Fruit fly (Drosophila melanogaster) whole organism: ENCODE results near the gene CG13078.

Source experiments
- CG8478 ChIP-seq: fragments of >200 bp; optimal IDR thresholded peaks from 2 replicates; lab custom pipeline; 2018; ENCODE audit warnings: inconsistent platforms
- Dll ChIP-seq: fragments of >200 bp; optimal IDR thresholded peaks from 2 replicates; lab custom pipeline; 2017
- EcR ChIP-seq, 2 experiments: fragments of >200 bp; optimal IDR thresholded peaks; 2 replicates each; lab custom pipeline; 2017; ENCODE audit warnings: missing biosample characterization in 2 of 2, missing genetic modification characterization in 2 of 2, missing genetic modification reagents in 2 of 2
- pan ChIP-seq: fragments of >200 bp; optimal IDR thresholded peaks from 2 replicates; lab custom pipeline; 2017
- psq ChIP-seq: fragments of >200 bp; optimal IDR thresholded peaks from 2 replicates; lab custom pipeline; 2017
- usp ChIP-seq: fragments of >200 bp; optimal IDR thresholded peaks from 2 replicates; lab custom pipeline; 2017; ENCODE audit warnings: missing biosample characterization, missing genetic modification characterization, mixed read lengths

CG13078 gene

DNA sequence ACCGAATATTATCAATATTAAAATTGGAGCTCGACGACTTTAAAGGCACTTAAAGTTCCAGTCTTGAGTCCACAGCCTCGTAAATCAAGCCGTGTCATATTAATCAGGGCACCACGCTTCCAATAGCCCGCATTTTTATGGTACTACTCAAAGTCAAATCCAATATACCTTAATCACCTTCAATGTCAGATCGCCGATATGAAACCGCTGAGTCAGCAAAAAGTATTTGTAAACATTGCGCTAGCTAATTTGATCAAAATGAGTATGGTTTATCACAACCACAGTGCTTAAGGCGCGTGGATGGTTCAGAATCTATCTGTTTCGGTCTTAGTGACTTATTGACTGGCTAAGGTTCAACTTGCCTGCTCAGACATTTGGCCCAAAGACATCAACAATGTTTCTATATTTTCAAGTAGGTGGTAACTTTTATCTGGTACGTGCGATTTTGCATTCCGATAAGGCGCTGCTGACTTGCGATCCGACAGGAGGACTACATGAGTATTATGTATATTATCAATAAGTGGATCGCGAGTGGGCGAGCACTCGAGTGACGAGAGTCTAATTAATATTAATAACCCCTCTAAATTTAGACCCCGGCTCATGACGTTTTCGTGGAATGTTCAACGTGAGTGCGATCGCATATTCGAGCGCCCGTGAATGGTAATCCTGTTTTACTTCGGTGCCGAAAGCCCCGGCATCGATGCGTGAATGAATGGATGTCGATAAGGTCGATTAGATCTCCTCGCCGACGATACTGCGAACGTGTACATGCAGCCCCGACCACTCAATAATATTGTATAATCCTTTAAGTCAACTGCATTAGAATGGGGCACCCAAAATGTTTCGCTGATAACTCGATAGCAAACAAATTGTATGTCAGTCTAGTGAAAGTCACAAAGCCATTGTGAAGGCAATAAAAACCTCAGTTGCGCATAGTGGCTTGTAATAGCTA lies at the start of gene CG13078:
TSS of gene CG13078 (plus strand) at position 902 of the 952 bp plus-strand sequence.
- no peak for TF ChIP-seq psq (lab: Kevin White, UChicago)
- no peak for TF ChIP-seq pan (lab: Kevin White, UChicago)
- no peak for TF ChIP-seq CG8478
- no peak for TF ChIP-seq usp
- no peak for TF ChIP-seq EcR (GFP tag; optimal IDR thresholded peaks at IDR 0.05; lab: Kevin White, UChicago)
- TF ChIP-seq Dll: no peak

dm6 chr2L:19516062-19516461 lies 47.7 kb upstream of the CG13078 start:
- TF ChIP-seq psq (lab: Kevin White, UChicago) (no peak), Dll (no peak), CG8478 (no peak), usp (no peak), pan (lab: Kevin White, UChicago) (no peak), EcR (GFP tag; optimal IDR thresholded peaks at IDR 0.05; lab: Kevin White, UChicago) (no peak)

DNA sequence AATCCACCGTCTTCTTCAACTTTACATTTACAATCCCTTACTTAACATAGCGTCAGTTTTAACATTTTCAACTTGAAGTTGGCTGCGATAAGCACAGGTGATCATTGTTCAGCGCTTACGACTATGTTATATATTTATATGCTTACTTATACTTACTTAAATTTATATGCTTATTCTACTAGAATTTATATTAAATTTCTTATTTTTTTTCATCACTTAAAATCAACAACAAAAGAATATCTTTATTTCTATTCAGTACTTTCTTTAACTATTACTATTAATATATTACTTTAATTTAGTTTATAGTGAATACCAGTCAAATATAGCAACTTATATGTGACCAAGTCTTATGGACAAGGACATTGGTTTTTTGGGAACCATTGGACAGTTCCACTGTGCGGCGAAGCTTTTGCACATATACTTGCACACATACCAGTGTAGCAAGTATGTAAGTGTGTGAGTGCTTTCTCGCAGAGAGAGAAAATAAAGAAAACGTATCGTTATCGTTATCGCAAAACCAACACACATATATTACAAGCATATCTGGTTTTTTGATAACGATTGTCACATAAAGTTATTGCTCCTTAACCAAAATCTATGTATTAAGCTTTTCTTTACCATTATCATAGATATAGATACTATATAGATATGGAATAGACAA lies 46.4 kb upstream of the CG13078 start, which contains the start of gene Hasp:
TSS of gene Hasp (minus strand) at position 51 of the 661 bp plus-strand sequence.
- TF ChIP-seq usp (no peak), Dll (no peak), psq (lab: Kevin White, UChicago) (no peak), pan (lab: Kevin White, UChicago) (no peak), CG8478 (no peak), EcR (GFP tag; optimal IDR thresholded peaks at IDR 0.05; lab: Kevin White, UChicago) (no peak)

DNA sequence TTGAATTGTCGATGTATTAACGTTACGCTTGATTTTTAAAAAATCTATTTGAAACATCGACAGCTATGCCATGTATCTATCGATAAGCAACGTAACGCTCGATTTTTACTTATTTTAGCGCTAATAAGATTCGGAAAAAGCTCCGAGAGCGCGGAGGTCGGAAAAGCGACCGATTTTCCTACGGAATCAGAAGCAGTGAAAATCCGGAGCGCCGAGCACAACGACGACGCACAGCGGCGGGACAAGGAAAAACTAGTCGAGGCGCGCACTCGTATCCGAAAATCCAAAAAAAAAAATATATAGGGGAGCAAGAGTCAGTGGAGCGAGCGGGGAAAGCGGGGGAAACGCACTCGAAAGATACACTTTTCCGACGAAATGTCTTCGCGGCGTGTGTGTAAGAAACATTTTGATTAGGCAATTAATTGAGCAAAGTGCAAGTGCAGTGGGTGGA lies 45.1 kb upstream of the CG13078 start, which contains the start of gene CG10132:
TSS of gene CG10132 (plus strand) at position 189 of the 451 bp plus-strand sequence.
- TF ChIP-seq CG8478 (no peak), pan (lab: Kevin White, UChicago) (no peak), EcR (GFP tag; optimal IDR thresholded peaks at IDR 0.05; lab: Kevin White, UChicago) (no peak), Dll (no peak), usp (no peak), psq (lab: Kevin White, UChicago) (no peak)

DNA sequence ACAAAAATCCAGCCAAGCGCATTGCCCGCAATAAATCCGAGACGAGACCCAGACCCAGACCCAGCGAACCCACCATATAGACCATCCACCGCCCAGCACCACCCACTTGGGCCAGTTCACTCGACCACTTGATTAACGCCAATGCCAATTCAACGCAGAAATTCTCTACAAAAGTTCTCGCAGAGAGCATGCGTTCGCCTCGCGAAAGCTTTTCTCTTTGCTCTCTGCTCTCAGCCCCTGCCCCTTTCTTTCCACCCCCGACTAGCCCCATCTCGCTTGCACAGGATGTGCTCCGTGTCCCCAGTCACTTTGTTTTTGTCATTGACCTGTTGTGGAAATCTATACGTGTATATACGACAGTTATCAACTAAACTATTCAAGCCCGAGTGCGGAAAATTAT lies 44.1 kb upstream of the CG13078 start:
- TF ChIP-seq usp (no peak), Dll (peak; percentile 31), CG8478 (no peak)

DNA sequence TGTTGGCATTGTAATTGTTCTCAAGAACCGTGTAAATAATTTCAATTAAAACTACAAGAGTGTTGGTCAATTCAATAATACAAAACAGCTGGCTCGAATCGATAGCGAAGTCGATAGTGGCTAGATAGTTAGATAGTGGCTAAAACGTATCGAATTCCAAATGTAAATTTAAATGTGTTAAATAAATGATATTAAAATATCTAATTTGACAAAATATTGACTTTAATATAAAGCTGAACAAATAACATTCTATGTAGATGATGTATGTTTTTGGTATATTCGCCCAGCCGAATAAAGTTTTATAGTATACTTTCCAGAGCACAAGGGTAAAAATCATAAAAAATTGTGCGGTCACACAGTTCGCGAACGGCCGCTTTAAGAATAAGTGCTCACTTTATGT lies 37.4 kb upstream of the CG13078 start, which contains the start of the genes Dpm1 and CG10137:
TSS of gene Dpm1 (minus strand) at position 53 of the 400 bp plus-strand sequence.
TSS of gene CG10137 (plus strand) at position 371 of the 400 bp plus-strand sequence.
- TF ChIP-seq Dll (no peak), usp (no peak), psq (lab: Kevin White, UChicago) (no peak), CG8478 (no peak), EcR (GFP tag; optimal IDR thresholded peaks at IDR 0.05; lab: Kevin White, UChicago) (no peak), pan (lab: Kevin White, UChicago) (no peak)

DNA sequence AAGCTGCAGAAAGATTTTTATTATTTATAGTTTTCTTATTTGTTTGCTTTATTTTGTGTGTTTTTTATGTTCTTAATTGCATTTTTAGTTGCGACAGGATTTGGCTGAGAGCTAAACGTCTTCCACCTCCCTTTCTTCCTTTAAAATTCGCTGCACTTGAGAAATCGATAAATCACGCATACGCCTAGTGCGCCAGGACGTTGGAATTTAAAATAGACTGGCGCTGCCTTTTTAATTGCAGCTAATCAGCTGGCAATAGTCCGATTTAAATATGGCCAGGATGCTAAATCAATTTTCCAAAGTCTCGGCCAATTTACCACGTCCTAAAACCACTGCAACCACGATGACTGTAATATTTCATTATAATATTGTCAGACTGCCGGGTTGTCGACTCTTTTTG lies 36.9 kb upstream of the CG13078 start:
- TF ChIP-seq usp: no peak
- no peak for TF ChIP-seq CG8478
- TF ChIP-seq pan (lab: Kevin White, UChicago): no peak
- TF ChIP-seq EcR (GFP tag; optimal IDR thresholded peaks at IDR 0.05; lab: Kevin White, UChicago): no peak
- TF ChIP-seq Dll: no peak
- no peak for TF ChIP-seq psq (lab: Kevin White, UChicago)

DNA sequence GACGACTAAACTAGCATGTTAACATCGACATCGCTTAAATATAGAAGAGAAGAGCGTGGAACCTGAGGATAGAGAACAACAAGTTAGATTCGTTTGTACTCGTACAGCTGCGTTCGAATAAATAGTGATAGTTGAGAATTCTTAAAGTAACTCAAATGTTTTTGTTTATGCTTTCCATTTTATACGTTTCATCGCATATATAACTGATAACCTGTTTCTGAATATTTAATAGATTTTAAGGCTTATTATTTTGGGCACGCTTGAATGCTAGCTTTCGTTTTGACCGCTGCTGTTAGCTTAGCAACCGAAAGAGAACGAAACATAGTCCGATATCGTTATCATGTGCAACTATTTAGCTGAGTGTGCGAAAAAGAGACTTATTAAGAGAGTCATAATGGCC lies 35.4 kb upstream of the CG13078 start:
- TF ChIP-seq CG8478: no peak
- TF ChIP-seq usp: no peak
- TF ChIP-seq pan (lab: Kevin White, UChicago): no peak
- TF ChIP-seq EcR (GFP tag; optimal IDR thresholded peaks at IDR 0.05; lab: Kevin White, UChicago): no peak
- no peak for TF ChIP-seq psq (lab: Kevin White, UChicago)
- TF ChIP-seq Dll: no peak

dm6 chr2L:19530092-19530491 lies 33.6 kb upstream of the CG13078 start, which contains the start of gene CG10165:
TSS of gene CG10165 (minus strand) at chr2L:19530305.
- TF ChIP-seq Dll (no peak), CG8478 (no peak), pan (lab: Kevin White, UChicago) (no peak), usp (no peak), EcR (GFP tag; optimal IDR thresholded peaks at IDR 0.05; lab: Kevin White, UChicago) (no peak), psq (lab: Kevin White, UChicago) (no peak)

DNA sequence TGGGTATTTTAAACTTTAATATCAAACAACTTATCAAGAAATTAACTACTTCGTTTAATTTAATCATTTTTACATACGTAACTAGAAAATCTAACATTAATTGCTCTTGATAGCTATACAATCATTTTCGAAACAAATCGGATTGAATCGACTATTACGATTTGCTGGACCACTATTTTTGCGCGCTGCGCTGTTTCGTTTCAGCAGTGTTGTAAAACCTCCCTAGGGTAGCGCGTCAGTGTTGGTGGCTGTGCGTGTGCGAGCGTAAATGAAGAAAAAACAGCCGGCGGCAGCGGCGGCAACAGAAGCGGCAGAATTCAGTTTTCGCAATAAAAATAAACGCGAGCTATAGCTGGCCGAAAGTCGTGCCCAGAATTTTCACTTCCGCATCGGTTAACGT lies 30.5 kb upstream of the CG13078 start, which contains the start of gene CG33116:
TSS of gene CG33116 (plus strand) at position 233 of the 400 bp plus-strand sequence.
- TF ChIP-seq EcR (GFP tag; optimal IDR thresholded peaks at IDR 0.05; lab: Kevin White, UChicago): no peak
- TF ChIP-seq pan (lab: Kevin White, UChicago): no peak
- no peak for TF ChIP-seq psq (lab: Kevin White, UChicago)
- TF ChIP-seq Dll: no peak
- no peak for TF ChIP-seq CG8478
- TF ChIP-seq usp: no peak

dm6 chr2L:19535234-19535633 lies 28.5 kb upstream of the CG13078 start, which contains the start of gene CG31697:
TSS of gene CG31697 (plus strand) at chr2L:19535448.
- TF ChIP-seq pan (lab: Kevin White, UChicago): no peak
- no peak for TF ChIP-seq usp
- no peak for TF ChIP-seq psq (lab: Kevin White, UChicago)
- no peak for TF ChIP-seq EcR (GFP tag; optimal IDR thresholded peaks at IDR 0.05; lab: Kevin White, UChicago)
- no peak for TF ChIP-seq CG8478
- no peak for TF ChIP-seq Dll
